Worm (Caenorhabditis elegans) whole organism, young adult: ENCODE results near the gene sdhb-1.

Experiments used
- B0035.1 ChIP-seq: sonication (generic microtip); optimal IDR thresholded peaks from 2 replicates; lab custom pipeline; 2016; ENCODE audit warnings: missing genetic modification characterization, mild to moderate bottlenecking, missing compliant biosample characterization, missing genotype, missing genetic modification reagents
- B0261.1 ChIP-seq: sonication (generic microtip); optimal IDR thresholded peaks from 2 replicates; lab custom pipeline; 2016; ENCODE audit warnings: mild to moderate bottlenecking, missing genetic modification characterization, moderate library complexity, missing compliant biosample characterization
- B0336.3 ChIP-seq: fragments of 200-800 bp; sonication (Bioruptor generic); IDR thresholded peaks from 2 replicates; pipeline ENCODE4 v1.3.6; 2022; ENCODE audit warnings: missing genetic modification characterization, missing compliant biosample characterization
- C17E4.6 ChIP-seq: fragments of 200-800 bp; sonication (Bioruptor generic); IDR thresholded peaks from 2 replicates; pipeline ENCODE4 v1.3.6; 2022; ENCODE audit warnings: missing genetic modification reagents, missing genetic modification characterization, missing compliant biosample characterization
- F37B4.10 ChIP-seq: fragments of 200-800 bp; sonication (Bioruptor generic); IDR thresholded peaks from 2 replicates; pipeline ENCODE4 v1.3.6; 2022; ENCODE audit warnings: missing genetic modification characterization, missing compliant biosample characterization
- F52B5.7 ChIP-seq: sonication (generic microtip); optimal IDR thresholded peaks from 2 replicates; lab custom pipeline; 2016; ENCODE audit warnings: mild to moderate bottlenecking, missing genetic modification characterization, missing compliant biosample characterization
- F55B11.4 ChIP-seq: sonication (generic microtip); optimal IDR thresholded peaks from 2 replicates; lab custom pipeline; 2016; ENCODE audit warnings: missing compliant biosample characterization, missing genetic modification characterization, borderline replicate concordance; ENCODE audit not compliant: insufficient read depth
- F57C9.4 ChIP-seq: sonication (generic microtip); optimal IDR thresholded peaks from 2 replicates; lab custom pipeline; 2017; ENCODE audit warnings: mild to moderate bottlenecking, missing genetic modification characterization, missing compliant biosample characterization
- K11D2.4 ChIP-seq: fragments of 200-800 bp; sonication (Bioruptor generic); IDR thresholded peaks from 2 replicates; pipeline ENCODE4 v1.3.6; 2022; ENCODE audit warnings: missing genetic modification reagents, missing genetic modification characterization, missing compliant biosample characterization
- T26A5.8 ChIP-seq: sonication (generic microtip); optimal IDR thresholded peaks from 2 replicates; lab custom pipeline; 2016; ENCODE audit warnings: missing genetic modification characterization, missing compliant biosample characterization
- Y53G8AR.9 ChIP-seq: fragments of 200-800 bp; sonication (Bioruptor generic); conservative IDR thresholded peaks from 2 replicates; pipeline ENCODE4 v1.3.6; 2022; ENCODE audit warnings: missing genetic modification reagents, missing genetic modification characterization, missing compliant biosample characterization
- Y56A3A.18 ChIP-seq: fragments of 200-800 bp; sonication (Bioruptor generic); IDR thresholded peaks from 2 replicates; pipeline ENCODE4 v1.3.6; 2022; ENCODE audit warnings: missing genetic modification reagents, missing genetic modification characterization, missing compliant biosample characterization
- Y79H2A.3 ChIP-seq: fragments of 200-800 bp; sonication (Bioruptor generic); conservative IDR thresholded peaks from 2 replicates; pipeline ENCODE4 v1.3.6; 2022; ENCODE audit warnings: missing genetic modification reagents, missing genetic modification characterization, missing compliant biosample characterization
- akir-1 ChIP-seq: fragments of 200-800 bp; sonication (Bioruptor generic); optimal IDR thresholded peaks from 2 replicates; lab custom pipeline; 2018; ENCODE audit warnings: mild to moderate bottlenecking, missing genetic modification characterization, moderate library complexity, missing compliant biosample characterization
- attf-3 ChIP-seq: fragments of 200-800 bp; sonication (Bioruptor generic); conservative IDR thresholded peaks from 2 replicates; pipeline ENCODE4 v1.3.6; 2022; ENCODE audit warnings: missing genetic modification reagents, missing genetic modification characterization, missing compliant biosample characterization
- attf-6 ChIP-seq: fragments of 200-800 bp; sonication (Bioruptor generic); IDR thresholded peaks from 2 replicates; pipeline ENCODE4 v1.3.6; 2022; ENCODE audit warnings: missing genetic modification reagents, missing genetic modification characterization, missing compliant biosample characterization
- bed-2 ChIP-seq: fragments of 200-800 bp; sonication (Bioruptor generic); IDR thresholded peaks from 2 replicates; pipeline ENCODE4 v1.3.6; 2022; ENCODE audit warnings: missing genetic modification reagents, missing genetic modification characterization, missing compliant biosample characterization
- ccch-3 ChIP-seq: fragments of 200-800 bp; sonication (Bioruptor generic); optimal IDR thresholded peaks from 2 replicates; lab custom pipeline; 2018; ENCODE audit warnings: mild to moderate bottlenecking, missing genetic modification characterization, missing compliant biosample characterization
- cebp-2 ChIP-seq: fragments of 200-800 bp; sonication (Bioruptor generic); IDR thresholded peaks from 2 replicates; pipeline ENCODE4 v1.3.6; 2022; ENCODE audit warnings: missing genetic modification characterization, missing compliant biosample characterization
- egl-44 ChIP-seq: fragments of 200-800 bp; sonication (Bioruptor generic); IDR thresholded peaks from 2 replicates; pipeline ENCODE4 v1.3.6; 2022; ENCODE audit warnings: missing genetic modification reagents, missing genetic modification characterization, missing compliant biosample characterization
- egrh-3 ChIP-seq: fragments of 200-800 bp; sonication (Bioruptor generic); IDR thresholded peaks from 2 replicates; pipeline ENCODE4 v1.3.6; 2022; ENCODE audit warnings: missing genetic modification reagents, missing genetic modification characterization, missing compliant biosample characterization
- hlh-12 ChIP-seq: sonication (generic microtip); optimal IDR thresholded peaks from 2 replicates; lab custom pipeline; 2016; ENCODE audit warnings: missing genetic modification characterization, missing compliant biosample characterization
- hmg-1.2 ChIP-seq: fragments of 200-800 bp; sonication (Bioruptor generic); IDR thresholded peaks from 2 replicates; pipeline ENCODE4 v1.3.6; 2022; ENCODE audit warnings: missing genetic modification reagents, missing genetic modification characterization, missing compliant biosample characterization
- lag-1 ChIP-seq: fragments of 200-800 bp; sonication (Bioruptor generic); IDR thresholded peaks from 2 replicates; pipeline ENCODE4 v1.3.6; 2022; ENCODE audit warnings: missing genetic modification reagents, missing genetic modification characterization, missing compliant biosample characterization
- lin-40 ChIP-seq: sonication (generic microtip); optimal IDR thresholded peaks from 2 replicates; lab custom pipeline; 2016; ENCODE audit warnings: missing genetic modification characterization, mild to moderate bottlenecking, missing compliant biosample characterization, missing genotype, missing genetic modification reagents
- lin-54 ChIP-seq: fragments of 200-800 bp; sonication (Bioruptor generic); optimal IDR thresholded peaks from 2 replicates; lab custom pipeline; 2018; ENCODE audit warnings: mild to moderate bottlenecking, missing genetic modification characterization, missing compliant biosample characterization
- lir-1 ChIP-seq: fragments of 200-800 bp; sonication (Bioruptor generic); conservative IDR thresholded peaks from 2 replicates; pipeline ENCODE4 v1.3.6; 2022; ENCODE audit warnings: missing genetic modification reagents, missing genetic modification characterization, missing compliant biosample characterization
- lsl-1 ChIP-seq: fragments of 200-800 bp; sonication (Bioruptor generic); optimal IDR thresholded peaks from 2 replicates; lab custom pipeline; 2018; ENCODE audit warnings: mild to moderate bottlenecking, missing genetic modification characterization, moderate library complexity, missing compliant biosample characterization
- madf-3 ChIP-seq: fragments of 200-800 bp; sonication (Bioruptor generic); IDR thresholded peaks from 2 replicates; pipeline ENCODE4 v1.3.6; 2022; ENCODE audit warnings: missing genetic modification reagents, missing genetic modification characterization, missing compliant biosample characterization
- mes-4 ChIP-seq: sonication (generic microtip); optimal IDR thresholded peaks from 2 replicates; lab custom pipeline; 2016; ENCODE audit warnings: missing genotype, missing genetic modification characterization, missing compliant biosample characterization
- nfyb-1 ChIP-seq: fragments of 200-800 bp; sonication (Bioruptor generic); IDR thresholded peaks from 2 replicates; pipeline ENCODE4 v1.3.6; 2022; ENCODE audit warnings: missing genetic modification reagents, missing genetic modification characterization, missing compliant biosample characterization
- nhr-179 ChIP-seq: sonication (generic microtip); optimal IDR thresholded peaks from 2 replicates; lab custom pipeline; 2016; ENCODE audit warnings: mild to moderate bottlenecking, missing genetic modification characterization, missing compliant biosample characterization
- nhr-90 ChIP-seq: sonication (generic microtip); optimal IDR thresholded peaks from 2 replicates; lab custom pipeline; 2016; ENCODE audit warnings: missing genotype, mild to moderate bottlenecking, missing genetic modification characterization, missing compliant biosample characterization
- repo-1 ChIP-seq: sonication (generic microtip); optimal IDR thresholded peaks from 2 replicates; lab custom pipeline; 2017; ENCODE audit warnings: mild to moderate bottlenecking, missing genetic modification characterization, missing compliant biosample characterization
- sea-2 ChIP-seq: fragments of 200-800 bp; sonication (Bioruptor generic); IDR thresholded peaks from 2 replicates; pipeline ENCODE4 v1.3.6; 2022; ENCODE audit warnings: missing genetic modification characterization, missing compliant biosample characterization
- snpc-4 ChIP-seq, 5 experiments: fragments of 150-350 bp in 1 of 5; sonication (generic microtip) in 4 of 5; optimal IDR thresholded peaks; 2 replicates each; lab custom pipeline; 2014 to 2018; ENCODE audit warnings: missing genetic modification characterization in 5 of 5, missing biosample characterization in 3 of 5, antibody characterized with exemption in 2 of 5, mild to moderate bottlenecking in 2 of 5, missing compliant biosample characterization in 2 of 5, missing genotype in 2 of 5, moderate library complexity in 2 of 5, missing genetic modification reagents in 1 of 5
- somi-1 ChIP-seq: fragments of 200-800 bp; sonication (Bioruptor generic); optimal IDR thresholded peaks from 2 replicates; lab custom pipeline; 2018; ENCODE audit warnings: mild to moderate bottlenecking, missing genetic modification characterization, missing compliant biosample characterization
- unc-62 ChIP-seq: fragments of 150-350 bp; optimal IDR thresholded peaks from 2 replicates; lab custom pipeline; 2014; ENCODE audit warnings: missing biosample characterization, missing genetic modification reagents, missing genetic modification characterization
- xnd-1 ChIP-seq: sonication (generic microtip); optimal IDR thresholded peaks from 2 replicates; lab custom pipeline; 2016; ENCODE audit warnings: missing genotype, missing genetic modification reagents, missing genetic modification characterization, missing compliant biosample characterization
- ztf-18 ChIP-seq: sonication (generic microtip); optimal IDR thresholded peaks from 2 replicates; lab custom pipeline; 2016; ENCODE audit warnings: missing genotype, mild to moderate bottlenecking, missing genetic modification characterization, missing compliant biosample characterization

Gene sdhb-1

ce11 chrII:9356723-9357122, 4.2 kb upstream of the sdhb-1 start (continued):
- TF ChIP-seq attf-6 (GFP tag; lab: Robert Waterston, UW) (no peak), nhr-179 (tag; lab: Kevin White, UChicago) (no peak), lin-54 (GFP tag; lab: Kevin White, UChicago) (no peak), bed-2 (no peak)

- no peak for TF ChIP-seq Y56A3A.18 (GFP tag; lab: Robert Waterston, UW)
- no peak for TF ChIP-seq egrh-3 (GFP tag; lab: Robert Waterston, UW)
- no peak for TF ChIP-seq Y79H2A.3 (GFP tag; lab: Robert Waterston, UW)
- TF ChIP-seq lag-1 (GFP tag; lab: Robert Waterston, UW), result no peak
- TF ChIP-seq repo-1 (tag; lab: Kevin White, UChicago), result no peak
Observed at ce11 chrII:9347444-9347843, 5.1 kb downstream of the sdhb-1 start.

- no peak for TF ChIP-seq T26A5.8 (tag; lab: Kevin White, UChicago)
- no peak for TF ChIP-seq lsl-1 (GFP tag; lab: Kevin White, UChicago)
- no peak for TF ChIP-seq cebp-2 (GFP tag; lab: Robert Waterston, UW)
- TF ChIP-seq F57C9.4 (tag; lab: Kevin White, UChicago), result no peak
- no peak for TF ChIP-seq B0261.1
- TF ChIP-seq attf-3, result no peak
- TF ChIP-seq Y53G8AR.9, result no peak
- TF ChIP-seq hmg-1.2 (GFP tag; lab: Robert Waterston, UW), result no peak
- TF ChIP-seq somi-1 (GFP tag; lab: Kevin White, UChicago), result no peak
- no peak for TF ChIP-seq madf-3 (GFP tag; lab: Robert Waterston, UW)
- no peak for TF ChIP-seq akir-1 (GFP tag; lab: Kevin White, UChicago)
- no peak for TF ChIP-seq nfyb-1
- no peak for TF ChIP-seq B0035.1 (tag; lab: Kevin White, UChicago)
Observed at ce11 chrII:9346490-9346889, 6.0 kb downstream of the sdhb-1 start, which contains the start of gene F42A8.1. F42A8.1 (minus strand) TSS chrII:9346590.

- TF ChIP-seq C17E4.6, result no peak
- no peak for TF ChIP-seq hlh-12 (tag; lab: Kevin White, UChicago)
- TF ChIP-seq F52B5.7 (tag; lab: Kevin White, UChicago), result no peak
- TF ChIP-seq nhr-90 (tag; lab: Kevin White, UChicago), result no peak
- TF ChIP-seq mes-4, result no peak
- TF ChIP-seq lir-1 (GFP tag; lab: Robert Waterston, UW), result no peak
- no peak for TF ChIP-seq B0336.3 (GFP tag; lab: Robert Waterston, UW)
- no peak for TF ChIP-seq ccch-3
- TF ChIP-seq F37B4.10 (GFP tag; lab: Robert Waterston, UW), result no peak
- no peak for TF ChIP-seq unc-62 (GFP tag; lab: Kevin White, UChicago)
Observed at ce11 chrII:9345794-9346193, 6.7 kb downstream of the sdhb-1 start.

ce11 chrII:9345116-9345515, 7.4 kb downstream of the sdhb-1 start:
- no peak for TF ChIP-seq xnd-1 (tag; lab: Kevin White, UChicago)
- TF ChIP-seq, all 124 proteins: peak for 0

- TF ChIP-seq repo-1 (tag; lab: Kevin White, UChicago) (no peak), K11D2.4 (no peak), snpc-4 (GFP tag; optimal IDR thresholded peaks at IDR 0.05; lab: Kevin White, UChicago) (no peak), snpc-4 (tag; optimal IDR thresholded peaks at IDR 0.05; lab: Kevin White, UChicago) (no peak), ztf-18 (tag; lab: Kevin White, UChicago) (no peak), sea-2 (GFP tag; lab: Robert Waterston, UW) (no peak), F55B11.4 (no peak), nfyb-1 (no peak), lin-40 (no peak), egl-44 (GFP tag; lab: Robert Waterston, UW) (no peak), hmg-1.2 (GFP tag; lab: Robert Waterston, UW) (no peak), madf-3 (GFP tag; lab: Robert Waterston, UW) (no peak)
Observed at ce11 chrII:9343955-9344354, 8.6 kb downstream of the sdhb-1 start.
